Worm (Caenorhabditis elegans): ENCODE results near the gene F56A8.9.
"Not testable (repeated sequence)": the region's sequence is repeated elsewhere in the genome, so short reads cannot be mapped to it uniquely, and the experiment has no call there.

The F56A8.9 gene

DNA sequence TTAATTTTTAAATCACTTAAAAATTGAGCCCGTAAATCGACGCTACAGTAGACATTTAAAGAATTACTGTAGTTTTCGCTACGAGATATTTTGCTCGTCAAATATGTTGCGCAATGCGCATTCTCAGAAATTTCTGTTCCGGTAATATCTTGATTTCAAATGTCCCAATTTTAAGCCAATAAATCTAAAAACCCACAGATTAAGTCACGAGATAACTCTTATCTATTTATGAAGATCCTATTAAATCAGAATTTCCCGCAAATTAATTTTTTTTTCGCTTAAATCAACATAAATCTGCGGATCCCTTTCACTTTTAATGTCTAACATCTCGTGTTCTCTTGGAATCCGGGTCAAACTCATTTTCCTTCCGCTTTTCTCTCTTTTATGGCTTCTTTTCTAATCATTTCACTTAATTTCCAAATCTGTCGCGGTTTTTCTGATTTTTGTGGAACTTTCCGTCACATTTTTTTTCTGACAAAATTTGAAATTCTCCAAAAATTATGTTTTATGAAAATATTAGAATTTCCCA, 37.9 kb upstream of the F56A8.9 start:
- TF ChIP-seq snpc-4 (tag; optimal IDR thresholded peaks at IDR 0.05), result no peak
- no peak for TF ChIP-seq elt-1 (tag; optimal IDR thresholded peaks at IDR 0.05)
- peak; percentile 70 for TF ChIP-seq nhr-23 (tag; optimal IDR thresholded peaks at IDR 0.05)
- TF ChIP-seq daf-12 (tag; optimal IDR thresholded peaks at IDR 0.05), result no peak
- TF ChIP-seq elt-3 (tag; optimal IDR thresholded peaks at IDR 0.05), result no peak
- no peak for TF ChIP-seq tbx-2 (tag; optimal IDR thresholded peaks at IDR 0.05)

DNA sequence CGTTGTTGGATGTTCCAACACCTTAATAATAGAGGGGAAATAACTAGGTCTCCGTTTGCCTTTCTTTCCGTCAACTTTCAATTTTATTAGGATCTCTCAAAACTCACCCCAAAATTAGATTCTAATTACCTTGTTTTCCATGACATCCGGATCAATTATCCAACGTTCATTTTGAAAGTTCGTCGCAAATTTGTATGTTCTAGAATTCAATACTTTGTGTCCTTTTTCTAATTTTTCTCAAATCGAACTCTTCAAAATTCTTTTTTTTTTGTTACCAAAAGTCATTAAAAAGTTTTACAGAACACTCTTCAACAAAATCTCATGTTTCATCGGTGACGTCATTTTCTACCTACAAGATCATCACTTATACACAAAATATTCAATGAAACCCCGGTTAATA, 31.7 kb upstream of the F56A8.9 start, which contains the start of gene Y43F4A.1:
TSS of gene Y43F4A.1 (plus strand) at position 301 of the 400 bp plus-strand sequence.
- peak; percentile 4 for TF ChIP-seq nhr-23 (tag; optimal IDR thresholded peaks at IDR 0.05)
- TF ChIP-seq jun-1 (tag; optimal IDR thresholded peaks at IDR 0.05), result no peak

ce11 chrIII:13224395-13224794, 30.1 kb upstream of the F56A8.9 start:
- TF ChIP-seq pha-4 (tag; optimal IDR thresholded peaks at IDR 0.05) (peak; percentile 35), ceh-28 (tag; optimal IDR thresholded peaks at IDR 0.05) (no peak), nfya-1 (tag; optimal IDR thresholded peaks at IDR 0.05; ENCODE audit: insufficient read depth) (peak; percentile 23), hmg-11 (tag; optimal IDR thresholded peaks at IDR 0.05) (no peak), mdl-1 (tag; optimal IDR thresholded peaks at IDR 0.05) (no peak), nhr-12 (tag; optimal IDR thresholded peaks at IDR 0.05) (no peak), unc-62 (GFP tag; optimal IDR thresholded peaks at IDR 0.05) (no peak), fos-1 (tag; optimal IDR thresholded peaks at IDR 0.05) (no peak), ztf-11 (tag; optimal IDR thresholded peaks at IDR 0.05) (no peak)

DNA sequence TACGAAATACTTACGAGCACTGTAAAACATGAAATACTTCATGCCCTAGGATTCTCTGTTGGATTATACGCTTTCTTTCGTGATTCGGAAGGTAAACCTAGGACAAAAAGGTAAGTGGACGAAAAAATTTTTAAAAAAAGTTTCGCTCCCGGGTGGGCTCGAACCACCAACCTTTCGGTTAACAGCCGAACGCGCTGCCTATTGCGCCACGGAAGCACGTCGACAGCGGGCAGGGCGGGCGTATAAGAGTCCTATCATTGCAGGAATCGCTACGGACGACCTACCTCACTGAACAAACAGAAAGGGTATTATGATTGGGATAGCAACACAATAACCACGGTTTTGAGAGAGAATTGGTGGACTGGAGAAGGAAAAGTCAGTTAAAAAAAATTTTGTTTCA, 29.5 kb upstream of the F56A8.9 start:
- peak; percentile 37 for TF ChIP-seq hmg-11 (tag; optimal IDR thresholded peaks at IDR 0.05)
- TF ChIP-seq ZK546.5 (tag; optimal IDR thresholded peaks at IDR 0.05), result no peak
- peak; percentile 20 for TF ChIP-seq elt-2 (tag; optimal IDR thresholded peaks at IDR 0.05)
- no peak for TF ChIP-seq mml-1 (tag; optimal IDR thresholded peaks at IDR 0.05)
- no peak for TF ChIP-seq ceh-28 (tag; optimal IDR thresholded peaks at IDR 0.05)
- peak; percentile 8 for TF ChIP-seq lin-39 (tag; optimal IDR thresholded peaks at IDR 0.05)
- TF ChIP-seq sea-2 (GFP tag; optimal IDR thresholded peaks at IDR 0.05), result no peak
- TF ChIP-seq nhr-12 (tag; optimal IDR thresholded peaks at IDR 0.05), result no peak
- no peak for TF ChIP-seq nhr-43 (tag; optimal IDR thresholded peaks at IDR 0.05; ENCODE audit: poor library complexity, severe bottlenecking)
- no peak for TF ChIP-seq ztf-11 (tag; optimal IDR thresholded peaks at IDR 0.05)
- no peak for TF ChIP-seq daf-12 (tag; optimal IDR thresholded peaks at IDR 0.05)
- TF ChIP-seq eor-1 (tag; optimal IDR thresholded peaks at IDR 0.05), result no peak
- TF ChIP-seq nhr-237 (tag; optimal IDR thresholded peaks at IDR 0.05), result no peak
- TF ChIP-seq egl-5 (tag; optimal IDR thresholded peaks at IDR 0.05), result no peak
- TF ChIP-seq pha-4 (tag; optimal IDR thresholded peaks at IDR 0.05), result peak; percentile 30
- TF ChIP-seq nhr-23 (tag; optimal IDR thresholded peaks at IDR 0.05), result no peak
- TF ChIP-seq nhr-77 (tag; optimal IDR thresholded peaks at IDR 0.05), result no peak
- TF ChIP-seq nhr-25 (tag; optimal IDR thresholded peaks at IDR 0.05), result no peak
- no peak for TF ChIP-seq elt-1 (tag; optimal IDR thresholded peaks at IDR 0.05)
- no peak for TF ChIP-seq ceh-82 (tag; optimal IDR thresholded peaks at IDR 0.05)
- no peak for TF ChIP-seq elt-3 (tag; optimal IDR thresholded peaks at IDR 0.05)
- TF ChIP-seq nhr-67 (tag; optimal IDR thresholded peaks at IDR 0.05), result no peak
- TF ChIP-seq nfya-1 (tag; optimal IDR thresholded peaks at IDR 0.05; ENCODE audit: insufficient read depth), result peak; percentile 40
- TF ChIP-seq ceh-9 (tag; optimal IDR thresholded peaks at IDR 0.05), result no peak
- TF ChIP-seq mdl-1 (tag; optimal IDR thresholded peaks at IDR 0.05), result no peak
- TF ChIP-seq aly-2 (tag; optimal IDR thresholded peaks at IDR 0.05), result no peak
- no peak for TF ChIP-seq fos-1 (tag; optimal IDR thresholded peaks at IDR 0.05)
- TF ChIP-seq lsy-12 (tag; optimal IDR thresholded peaks at IDR 0.05), result peak; percentile 24
- no peak for TF ChIP-seq lin-15B (tag; optimal IDR thresholded peaks at IDR 0.05)
- TF ChIP-seq unc-39 (tag; optimal IDR thresholded peaks at IDR 0.05), result no peak

DNA sequence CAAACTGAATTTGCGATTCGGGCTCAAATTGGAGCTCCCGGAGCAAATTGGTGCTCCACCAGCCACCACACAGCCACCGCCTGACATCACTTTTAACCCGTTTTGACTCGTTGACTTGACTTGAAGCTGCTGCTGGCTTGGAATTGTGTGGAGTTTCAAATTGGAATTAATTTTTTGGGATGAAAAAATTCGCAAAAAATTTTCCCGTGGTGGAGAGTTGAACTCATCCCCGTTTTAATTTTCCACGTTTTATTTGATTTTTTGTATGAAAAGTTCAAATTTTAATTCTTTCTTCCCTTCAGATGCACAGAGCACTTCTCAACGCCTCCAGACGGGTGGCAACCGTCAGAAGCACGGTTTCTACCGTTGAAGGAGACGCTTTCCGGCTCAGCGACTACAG, 9.2 kb upstream of the F56A8.9 start, which contains the start of gene Y43F4A.4:
TSS of gene Y43F4A.4 (plus strand) at position 301 of the 400 bp plus-strand sequence.
- TF ChIP-seq fkh-10 (GFP tag; optimal IDR thresholded peaks at IDR 0.05); pqm-1 (tag; optimal IDR thresholded peaks at IDR 0.05); ztf-4 (tag; optimal IDR thresholded peaks at IDR 0.05): not testable (repeated sequence)

Data from whole organism, L3 larva.